Fruit fly (Drosophila melanogaster): ENCODE results near the gene CG33272.

Gene CG33272

DNA sequence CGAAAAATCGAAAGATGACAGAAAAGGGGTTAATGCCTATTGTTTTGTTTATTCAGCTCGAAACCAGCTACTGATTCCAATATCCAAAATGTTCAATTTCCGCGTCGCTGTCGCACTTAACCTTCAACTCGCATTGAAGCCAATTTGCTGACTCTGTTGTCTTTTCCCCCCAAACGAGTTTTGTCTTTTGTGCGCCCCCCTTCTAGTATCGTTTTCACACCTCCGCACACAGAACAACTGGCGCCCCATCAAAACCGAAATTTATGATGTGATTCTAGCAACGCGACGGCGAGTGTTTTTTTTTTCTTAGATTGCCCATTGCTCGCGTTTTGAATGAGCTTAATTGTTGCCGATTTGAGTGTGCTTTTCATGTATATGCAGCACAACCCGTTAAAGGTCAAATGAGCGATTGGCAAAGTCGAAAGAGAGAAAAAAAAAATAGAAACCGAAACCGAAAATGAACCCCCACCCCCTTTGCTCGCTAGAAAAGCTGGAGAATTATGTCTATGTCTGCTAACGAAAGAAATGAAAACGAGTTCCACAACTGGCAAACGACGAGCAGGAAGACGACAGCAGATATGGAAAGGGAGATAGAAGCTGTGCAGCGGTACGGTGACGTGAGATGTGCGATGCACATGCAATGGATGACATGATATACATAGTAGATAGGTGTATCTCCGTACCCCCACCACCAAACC, 40.1 kb upstream of the CG33272 start (continued):
- no peak for TF ChIP-seq esg (GFP tag; conservative IDR thresholded peaks at IDR 0.05)
- TF ChIP-seq CG3847 (GFP tag; IDR thresholded peaks at IDR 0.05) = peak; percentile 17; the same call in 1 of the 2 replicates
- TF ChIP-seq ham (GFP tag; IDR thresholded peaks at IDR 0.05) = no peak
- 0 out of 2 replicates have a peak, but pooled peaks have one; percentile 24 for TF ChIP-seq sob (GFP tag; IDR thresholded peaks at IDR 0.05)
- TF ChIP-seq Usf (GFP tag; optimal IDR thresholded peaks at IDR 0.05) = no peak
- TF ChIP-seq Vsx1 (GFP tag; optimal IDR thresholded peaks at IDR 0.05) = peak; percentile 48
- TF ChIP-seq gem (tag; optimal IDR thresholded peaks at IDR 0.05) = no peak
- no peak for TF ChIP-seq trem (tag; optimal IDR thresholded peaks at IDR 0.05)
- TF ChIP-seq sug (tag; optimal IDR thresholded peaks at IDR 0.05) = peak; percentile 26
- TF ChIP-seq CG34376 (GFP tag; optimal IDR thresholded peaks at IDR 0.05) = peak; percentile 14
- TF ChIP-seq Ssrp (tag; optimal IDR thresholded peaks at IDR 0.05) = no peak
- no peak for TF ChIP-seq prd (optimal IDR thresholded peaks at IDR 0.05)
- TF ChIP-seq prd (GFP tag; IDR thresholded peaks at IDR 0.05) = no peak
- no peak for TF ChIP-seq fd102C (GFP tag; optimal IDR thresholded peaks at IDR 0.05)
- TF ChIP-seq CG14441 (GFP tag; IDR thresholded peaks at IDR 0.05) = 0 out of 2 replicates have a peak, but pooled peaks have one; percentile 16
- TF ChIP-seq NFAT (GFP tag; IDR thresholded peaks at IDR 0.05) = 0 out of 2 replicates have a peak, but pooled peaks have one; percentile 6
- peak; percentile 45 for TF ChIP-seq sd (tag; optimal IDR thresholded peaks at IDR 0.05)
- no peak for TF ChIP-seq cas (GFP tag; IDR thresholded peaks at IDR 0.05)
- peak; percentile 41 for TF ChIP-seq CG15514 (GFP tag; optimal IDR thresholded peaks at IDR 0.05)
- peak in 1 of 2 experiments; percentile 49 for TF ChIP-seq Hr78 (GFP tag; optimal IDR thresholded peaks at IDR 0.05)
- peak; percentile 85 for TF ChIP-seq abd-A (tag; optimal IDR thresholded peaks at IDR 0.05)
- TF ChIP-seq CG11695 (GFP tag; IDR thresholded peaks at IDR 0.05) = peak; percentile 45; the same call in 1 of the 3 replicates
- TF ChIP-seq CG13287 (GFP tag; IDR thresholded peaks at IDR 0.05; ENCODE audit: partially characterized antibody) = peak; percentile 6; the same call in 1 of the 2 replicates
- no peak for TF ChIP-seq CG9797 (GFP tag; optimal IDR thresholded peaks at IDR 0.05)
- no peak for TF ChIP-seq CG11093 (GFP tag; IDR thresholded peaks at IDR 0.05)
- peak; percentile 8 for TF ChIP-seq CG13296 (GFP tag; optimal IDR thresholded peaks at IDR 0.05)
- 0 out of 3 replicates have a peak, but pooled peaks have one; percentile 20 for TF ChIP-seq CG17361 (GFP tag; IDR thresholded peaks at IDR 0.05)
- TF ChIP-seq gro (GFP tag; optimal IDR thresholded peaks at IDR 0.05) = peak; percentile 68
- TF ChIP-seq z (GFP tag; IDR thresholded peaks at IDR 0.05) = peak; percentile 37; the same call in 1 of the 3 replicates
- TF ChIP-seq CG32532 (GFP tag; IDR thresholded peaks at IDR 0.05) = peak; percentile 21; the same call in 1 of the 2 replicates
- peak; percentile 3 for TF ChIP-seq Fer1 (GFP tag; optimal IDR thresholded peaks at IDR 0.05)
- TF ChIP-seq CG15269 (tag; optimal IDR thresholded peaks at IDR 0.05) = peak; percentile 6
- peak; percentile 68 for TF ChIP-seq mirr (GFP tag; optimal IDR thresholded peaks at IDR 0.05)
- peak; percentile 18; the same call in 1 of the 2 replicates for TF ChIP-seq Ptx1 (GFP tag; IDR thresholded peaks at IDR 0.05)
- 0 out of 2 replicates have a peak, but pooled peaks have one; percentile 25 for TF ChIP-seq unc-4 (GFP tag; IDR thresholded peaks at IDR 0.05; ENCODE audit: partially characterized antibody)
- no peak for TF ChIP-seq CHES-1-like (GFP tag; optimal IDR thresholded peaks at IDR 0.05)
- TF ChIP-seq her (GFP tag; optimal IDR thresholded peaks at IDR 0.05) = peak; percentile 23
- TF ChIP-seq Blimp-1 (GFP tag; optimal IDR thresholded peaks at IDR 0.05) = peak; percentile 90
- TF ChIP-seq lab (GFP tag; optimal IDR thresholded peaks at IDR 0.05) = peak; percentile 57
- no peak for TF ChIP-seq Doc2 (GFP tag; IDR thresholded peaks at IDR 0.05)
- peak; percentile 67 for TF ChIP-seq kni (GFP tag; optimal IDR thresholded peaks at IDR 0.05)
- TF ChIP-seq Asciz (GFP tag; optimal IDR thresholded peaks at IDR 0.05) = no peak
- peak; percentile 82 for TF ChIP-seq CG11696 (GFP tag; IDR thresholded peaks at IDR 0.05)
- peak; percentile 72; the same call in 2 of the 3 replicates for TF ChIP-seq sr (GFP tag; IDR thresholded peaks at IDR 0.05)
- TF ChIP-seq nmo (GFP tag; optimal IDR thresholded peaks at IDR 0.05) = no peak
- TF ChIP-seq al (GFP tag; IDR thresholded peaks at IDR 0.05) = no peak
- TF ChIP-seq da (GFP tag; optimal IDR thresholded peaks at IDR 0.05) = no peak
- TF ChIP-seq CG6765 (GFP tag; optimal IDR thresholded peaks at IDR 0.05) = peak; percentile 22
